Worm (Caenorhabditis elegans): ENCODE results near the gene pola-1.
A peak's percentile ranks its signal among the peaks of the same experiment; 100 is the strongest.

The pola-1 gene

DNA sequence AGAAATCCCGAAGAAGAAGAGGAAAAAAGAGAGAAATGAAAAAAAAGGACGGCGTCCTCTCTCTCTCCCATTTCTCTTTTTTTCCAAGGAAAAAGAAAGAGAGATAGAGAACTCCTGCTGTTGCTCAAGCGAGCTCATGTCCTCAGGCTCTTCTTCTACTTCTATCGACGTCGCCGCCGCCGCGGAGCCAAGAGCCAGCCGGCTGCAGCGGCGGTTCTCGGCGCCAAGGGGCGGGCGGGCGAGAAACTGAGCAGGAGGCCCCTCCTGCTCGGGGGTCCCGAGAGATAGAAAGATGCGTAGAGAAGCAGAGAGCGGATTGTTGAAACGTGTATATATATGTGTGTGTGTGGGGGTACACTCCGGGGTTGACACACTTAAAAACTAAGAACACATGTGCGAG, 60.7 kb downstream of the pola-1 start (continued):
- no peak for TF ChIP-seq lir-3 (tag; optimal IDR thresholded peaks at IDR 0.05)
- TF ChIP-seq ceh-28 (tag; optimal IDR thresholded peaks at IDR 0.05): no peak
- no peak for TF ChIP-seq ceh-44 (GFP tag; IDR thresholded peaks at IDR 0.05)
- peak; percentile 57 for TF ChIP-seq hlh-30 (tag; optimal IDR thresholded peaks at IDR 0.05; ENCODE audit: insufficient read depth)
- TF ChIP-seq daf-12 (tag; optimal IDR thresholded peaks at IDR 0.05): no peak
- no peak for TF ChIP-seq ceh-32 (tag; optimal IDR thresholded peaks at IDR 0.05; ENCODE audit: poor library complexity)
- TF ChIP-seq dpl-1 (GFP tag; optimal IDR thresholded peaks at IDR 0.05): no peak
- no peak for TF ChIP-seq daf-16 (GFP tag; optimal IDR thresholded peaks at IDR 0.05)
- TF ChIP-seq daf-16 (tag; optimal IDR thresholded peaks at IDR 0.05): no peak
- TF ChIP-seq nhr-111 (GFP tag; optimal IDR thresholded peaks at IDR 0.05): no peak
- peak; percentile 76 for TF ChIP-seq ctbp-1 (GFP tag; IDR thresholded peaks at IDR 0.05)
- TF ChIP-seq unc-39 (tag; optimal IDR thresholded peaks at IDR 0.05): no peak
- no peak for TF ChIP-seq nhr-25 (tag; optimal IDR thresholded peaks at IDR 0.05; ENCODE audit: borderline replicate concordance, insufficient read depth)
- peak; percentile 75 for TF ChIP-seq ceh-20 (GFP tag; IDR thresholded peaks at IDR 0.05)
- no peak for TF ChIP-seq nhr-77 (tag; optimal IDR thresholded peaks at IDR 0.05)
- no peak for TF ChIP-seq snpc-1.2 (GFP tag; IDR thresholded peaks at IDR 0.05)
- TF ChIP-seq egl-43 (GFP tag; IDR thresholded peaks at IDR 0.05): peak; percentile 63; the same call in 1 of the 2 replicates
- TF ChIP-seq nhr-28 (tag; optimal IDR thresholded peaks at IDR 0.05): no peak
- TF ChIP-seq nhr-42 (GFP tag; IDR thresholded peaks at IDR 0.05): no peak
- no peak for TF ChIP-seq pqm-1 (tag; optimal IDR thresholded peaks at IDR 0.05)
- no peak for TF ChIP-seq Y75B8A.6 (GFP tag; IDR thresholded peaks at IDR 0.05)
- no peak for TF ChIP-seq tag-97 (GFP tag; IDR thresholded peaks at IDR 0.05)
- TF ChIP-seq hmg-1.1 (GFP tag; IDR thresholded peaks at IDR 0.05): peak; percentile 80
- peak; percentile 64 for TF ChIP-seq hlh-11 (tag; optimal IDR thresholded peaks at IDR 0.05)
- no peak for TF ChIP-seq spr-1 (tag; optimal IDR thresholded peaks at IDR 0.05)
- no peak for TF ChIP-seq nhr-41 (GFP tag; IDR thresholded peaks at IDR 0.05)
- TF ChIP-seq mdl-1 (tag; optimal IDR thresholded peaks at IDR 0.05): peak in 1 of 2 experiments; percentile 41
- TF ChIP-seq arid-1 (GFP tag; conservative IDR thresholded peaks at IDR 0.05): no peak
- TF ChIP-seq pha-4 (GFP tag; IDR thresholded peaks at IDR 0.05): peak; percentile 47; the same call in 1 of the 2 replicates
- no peak for TF ChIP-seq pha-4 (tag; optimal IDR thresholded peaks at IDR 0.05)
- no peak for TF ChIP-seq ces-1 (GFP tag; optimal IDR thresholded peaks at IDR 0.05)
- TF ChIP-seq zfp-3 (GFP tag; conservative IDR thresholded peaks at IDR 0.05): no peak
- 0 out of 2 replicates have a peak, but pooled peaks have one; percentile 39 for TF ChIP-seq lim-7 (GFP tag; IDR thresholded peaks at IDR 0.05)
- TF ChIP-seq ztf-7 (tag; optimal IDR thresholded peaks at IDR 0.05): no peak
- no peak for TF ChIP-seq T26A8.4 (GFP tag; IDR thresholded peaks at IDR 0.05)
- no peak for TF ChIP-seq fos-1 (tag; optimal IDR thresholded peaks at IDR 0.05)
- no peak for TF ChIP-seq lin-1 (GFP tag; IDR thresholded peaks at IDR 0.05)
- no peak for TF ChIP-seq Y5F2A.4 (GFP tag; optimal IDR thresholded peaks at IDR 0.05)
- no peak for TF ChIP-seq Y105C5A.15 (GFP tag; IDR thresholded peaks at IDR 0.05)
- no peak for TF ChIP-seq D1046.2 (GFP tag; IDR thresholded peaks at IDR 0.05)
- no peak for TF ChIP-seq php-3 (GFP tag; IDR thresholded peaks at IDR 0.05)
- no peak for TF ChIP-seq zag-1 (tag; optimal IDR thresholded peaks at IDR 0.05)
- no peak for TF ChIP-seq F26F4.8 (GFP tag; conservative IDR thresholded peaks at IDR 0.05)
- peak; percentile 45 for TF ChIP-seq fkh-10 (GFP tag; optimal IDR thresholded peaks at IDR 0.05)
- TF ChIP-seq skn-1 (tag; optimal IDR thresholded peaks at IDR 0.05): no peak
- TF ChIP-seq cey-2 (tag; optimal IDR thresholded peaks at IDR 0.05; ENCODE audit: borderline replicate concordance, insufficient read depth): no peak
- TF ChIP-seq hif-1 (tag; optimal IDR thresholded peaks at IDR 0.05): peak in 1 of 2 experiments; percentile 34
- no peak for TF ChIP-seq nhr-10 (tag; optimal IDR thresholded peaks at IDR 0.05)
- TF ChIP-seq duxl-1 (tag; optimal IDR thresholded peaks at IDR 0.05; ENCODE audit: poor library complexity): no peak
- TF ChIP-seq zip-11 (GFP tag; IDR thresholded peaks at IDR 0.05): no peak
- TF ChIP-seq gei-8 (GFP tag; optimal IDR thresholded peaks at IDR 0.05): no peak
- TF ChIP-seq dmd-9 (GFP tag; IDR thresholded peaks at IDR 0.05): no peak

Data from whole organism, L4 larva.